Fruit fly (Drosophila melanogaster) whole organism, embryonic: ENCODE results near the gene qless.

Source experiments
- Bteb2 ChIP-seq: fragments of 200-800 bp; sonication (Bioruptor generic); optimal IDR thresholded peaks from 2 replicates; lab custom pipeline; 2016; ENCODE audit warnings: missing biosample characterization, missing genetic modification characterization
- CG4730 ChIP-seq: fragments of 200-800 bp; sonication (Bioruptor generic); IDR thresholded peaks from 2 replicates; pipeline ENCODE4 v1.3.6; 2022; ENCODE audit warnings: missing biosample characterization, missing genetic modification characterization
- Dll ChIP-seq: fragments of 200-800 bp; sonication (Bioruptor generic); IDR thresholded peaks from 4 replicates; pipeline ENCODE4 v1.3.6; 2022; ENCODE audit warnings: missing biosample characterization, missing genetic modification characterization; ENCODE audit not compliant: partially characterized antibody
- PHDP ChIP-seq: fragments of 200-800 bp; sonication (Bioruptor generic); optimal IDR thresholded peaks from 3 replicates; lab custom pipeline; 2018; ENCODE audit warnings: missing biosample characterization, mild to moderate bottlenecking, missing genetic modification characterization, moderate library complexity
- Sry-δ ChIP-seq: fragments of 200-800 bp; sonication (Bioruptor generic); optimal IDR thresholded peaks from 2 replicates; lab custom pipeline; 2016; ENCODE audit warnings: missing biosample characterization, missing genetic modification characterization
- en ChIP-seq: fragments of 200-800 bp; sonication (Bioruptor generic); optimal IDR thresholded peaks from 2 replicates; lab custom pipeline; 2016; ENCODE audit warnings: missing biosample characterization, missing genetic modification characterization
- mam ChIP-seq: fragments of 200-800 bp; sonication (Bioruptor generic); optimal IDR thresholded peaks from 3 replicates; lab custom pipeline; 2016; ENCODE audit warnings: missing biosample characterization, missing genetic modification characterization
- trh ChIP-seq: fragments of 200-800 bp; sonication (Bioruptor generic); optimal IDR thresholded peaks from 2 replicates; lab custom pipeline; 2016; ENCODE audit warnings: missing biosample characterization, missing genetic modification characterization

dm6 chr3R:31213227-31213626 is 39.2 kb downstream of the qless start, which contains the start of the genes Zwilch and CG1542:
- no peak for TF ChIP-seq CG4730 (GFP tag; lab: Robert Waterston, UW)
- no peak for TF ChIP-seq en (GFP tag; lab: Kevin White, UChicago)
- TF ChIP-seq Dll (GFP tag; lab: Robert Waterston, UW) = peak; percentile 78
- no peak for TF ChIP-seq trh (GFP tag; lab: Kevin White, UChicago)
- no peak for TF ChIP-seq Bteb2 (GFP tag; lab: Kevin White, UChicago)
- no peak for TF ChIP-seq mam (GFP tag; lab: Kevin White, UChicago)
- TF ChIP-seq PHDP = no peak
- peak; percentile 79 for TF ChIP-seq Sry-δ (GFP tag; lab: Kevin White, UChicago)
